Worm (Caenorhabditis elegans): Measurements from ENCODE around the gene cbn-1.

- TF ChIP-seq zag-1 (tag; optimal IDR thresholded peaks at IDR 0.05) (no peak), crh-2 (tag; optimal IDR thresholded peaks at IDR 0.05) (no peak), ceh-16 (tag; optimal IDR thresholded peaks at IDR 0.05) (no peak), nhr-237 (tag; optimal IDR thresholded peaks at IDR 0.05) (no peak), elt-1 (tag; optimal IDR thresholded peaks at IDR 0.05) (no peak)
These were observed 12.9 kb downstream of the cbn-1 start, which contains the start of gene far-7 for ce11 chrII:319459-319858.

All from whole organism, L2 larva.